Fruit fly (Drosophila melanogaster) whole organism, prepupa: Measurements from ENCODE around the gene CG31038.

Experiments
- Blimp-1 ChIP-seq: fragments of 200-800 bp; sonication (Bioruptor generic); optimal IDR thresholded peaks from 3 replicates; lab custom pipeline; 2017; ENCODE audit warnings: missing biosample characterization, missing genetic modification characterization, mild to moderate bottlenecking, moderate library complexity, missing genetic modification reagents
- CG11294 ChIP-seq: fragments of 200-800 bp; sonication (Bioruptor generic); IDR thresholded peaks from 2 replicates; pipeline ENCODE4 v1.3.6; 2022; ENCODE audit warnings: missing biosample characterization, missing genetic modification characterization
- CG11762 ChIP-seq: fragments of 200-800 bp; sonication (Bioruptor generic); optimal IDR thresholded peaks from 3 replicates; lab custom pipeline; 2016; ENCODE audit warnings: missing biosample characterization, missing genetic modification characterization; ENCODE audit not compliant: insufficient read depth
- CG11902 ChIP-seq: fragments of 200-800 bp; sonication (Bioruptor generic); optimal IDR thresholded peaks from 3 replicates; lab custom pipeline; 2016; ENCODE audit warnings: missing biosample characterization, missing genetic modification characterization
- CG15336 ChIP-seq: fragments of 200-800 bp; sonication (Bioruptor generic); IDR thresholded peaks from 2 replicates; pipeline ENCODE4 v1.3.6; 2022; ENCODE audit warnings: missing biosample characterization, missing genetic modification characterization
- CG1621 ChIP-seq: fragments of 200-800 bp; sonication (Bioruptor generic); optimal IDR thresholded peaks from 3 replicates; lab custom pipeline; 2018; ENCODE audit warnings: missing biosample characterization, mild to moderate bottlenecking, missing genetic modification characterization
- CG16779 ChIP-seq: fragments of 200-800 bp; sonication (Bioruptor generic); optimal IDR thresholded peaks from 3 replicates; lab custom pipeline; 2017; ENCODE audit warnings: missing biosample characterization, mild to moderate bottlenecking, missing genetic modification characterization
- CG3032 ChIP-seq: fragments of 200-800 bp; optimal IDR thresholded peaks from 2 replicates; lab custom pipeline; 2019; ENCODE audit warnings: missing biosample characterization, mild to moderate bottlenecking, missing genetic modification characterization, moderate library complexity
- CG31627 ChIP-seq: fragments of 200-800 bp; sonication (Bioruptor generic); optimal IDR thresholded peaks from 3 replicates; lab custom pipeline; 2016; ENCODE audit warnings: missing biosample characterization, missing genetic modification characterization
- CG32006 ChIP-seq: fragments of 200-800 bp; sonication (Bioruptor generic); optimal IDR thresholded peaks from 3 replicates; lab custom pipeline; 2017; ENCODE audit warnings: missing biosample characterization, mild to moderate bottlenecking, missing genetic modification characterization
- CG34406 ChIP-seq: fragments of 200-800 bp; sonication (Bioruptor generic); optimal IDR thresholded peaks from 3 replicates; lab custom pipeline; 2016; ENCODE audit warnings: missing biosample characterization, missing genetic modification characterization
- CG4318 ChIP-seq: fragments of 200-800 bp; sonication (Bioruptor generic); optimal IDR thresholded peaks from 3 replicates; lab custom pipeline; 2017; ENCODE audit warnings: missing biosample characterization, mild to moderate bottlenecking, missing genetic modification characterization
- CG6163 ChIP-seq: fragments of 200-800 bp; sonication (Bioruptor generic); IDR thresholded peaks from 3 replicates; pipeline ENCODE4 v1.3.6; 2022; ENCODE audit warnings: missing biosample characterization, missing genetic modification characterization
- CG6276 ChIP-seq: fragments of 200-800 bp; sonication (Bioruptor generic); optimal IDR thresholded peaks from 2 replicates; lab custom pipeline; 2017; ENCODE audit warnings: missing biosample characterization, mild to moderate bottlenecking, missing genetic modification characterization
- CG6792 ChIP-seq: fragments of 200-800 bp; sonication (Bioruptor generic); optimal IDR thresholded peaks from 3 replicates; lab custom pipeline; 2016; ENCODE audit warnings: missing biosample characterization, missing genetic modification characterization
- CG6808 ChIP-seq: fragments of 200-800 bp; sonication (Bioruptor generic); optimal IDR thresholded peaks from 3 replicates; lab custom pipeline; 2017; ENCODE audit warnings: missing biosample characterization, missing genetic modification characterization, mild to moderate bottlenecking, moderate library complexity, missing genetic modification reagents
- CG6854 ChIP-seq: fragments of 200-800 bp; sonication (Bioruptor generic); optimal IDR thresholded peaks from 2 replicates; lab custom pipeline; 2017; ENCODE audit warnings: missing biosample characterization, mild to moderate bottlenecking, missing genetic modification characterization
- CG7368 ChIP-seq: fragments of 200-800 bp; sonication (Bioruptor generic); optimal IDR thresholded peaks from 3 replicates; lab custom pipeline; 2016; ENCODE audit warnings: missing biosample characterization, missing genetic modification characterization
- CG8119 ChIP-seq: fragments of 200-800 bp; sonication (Bioruptor generic); IDR thresholded peaks from 3 replicates; pipeline ENCODE4 v1.3.6; 2022; ENCODE audit warnings: missing biosample characterization, missing genetic modification characterization
- CG8319 ChIP-seq: fragments of 200-800 bp; sonication (Bioruptor generic); optimal IDR thresholded peaks from 3 replicates; lab custom pipeline; 2016; ENCODE audit warnings: missing biosample characterization, missing genetic modification characterization
- CG8632 ChIP-seq: fragments of 200-800 bp; sonication (Bioruptor generic); optimal IDR thresholded peaks from 3 replicates; lab custom pipeline; 2016; ENCODE audit warnings: missing biosample characterization, missing genetic modification characterization
- CG9139 ChIP-seq: fragments of 200-800 bp; sonication (Bioruptor generic); optimal IDR thresholded peaks from 3 replicates; lab custom pipeline; 2017; ENCODE audit warnings: missing biosample characterization, mild to moderate bottlenecking, missing genetic modification characterization
- Eip75B ChIP-seq: fragments of 200-800 bp; sonication (Bioruptor generic); optimal IDR thresholded peaks from 3 replicates; lab custom pipeline; 2016; ENCODE audit warnings: missing biosample characterization, missing genetic modification characterization
- Eip78C ChIP-seq: fragments of 200-800 bp; sonication (Bioruptor generic); peaks from one replicate; lab custom pipeline; 2016; ENCODE audit warnings: missing biosample characterization, missing genetic modification characterization
- Ets21C ChIP-seq: fragments of 200-800 bp; sonication (Bioruptor generic); optimal IDR thresholded peaks from 3 replicates; lab custom pipeline; 2016; ENCODE audit warnings: missing biosample characterization, missing genetic modification characterization
- Ets96B ChIP-seq: fragments of 200-800 bp; optimal IDR thresholded peaks from 2 replicates; lab custom pipeline; 2019; ENCODE audit warnings: missing biosample characterization, mild to moderate bottlenecking, missing genetic modification characterization, moderate library complexity
- Gug ChIP-seq: fragments of 200-800 bp; sonication (Bioruptor generic); IDR thresholded peaks from 2 replicates; pipeline ENCODE4 v1.3.6; 2022; ENCODE audit warnings: missing biosample characterization, missing genetic modification characterization
- Hr38 ChIP-seq: sonication (Bioruptor generic); optimal IDR thresholded peaks from 2 replicates; lab custom pipeline; 2016; ENCODE audit warnings: missing biosample characterization, missing genetic modification characterization
- Hr39 ChIP-seq: fragments of 200-800 bp; sonication (Bioruptor generic); optimal IDR thresholded peaks from 2 replicates; lab custom pipeline; 2016; ENCODE audit warnings: missing biosample characterization, missing genetic modification characterization
- Hr4 ChIP-seq: fragments of 200-800 bp; sonication (Bioruptor generic); optimal IDR thresholded peaks from 3 replicates; lab custom pipeline; 2016; ENCODE audit warnings: missing biosample characterization, missing genetic modification characterization
- Met ChIP-seq: fragments of 200-800 bp; sonication (Bioruptor generic); optimal IDR thresholded peaks from 3 replicates; lab custom pipeline; 2016; ENCODE audit warnings: missing biosample characterization, missing genetic modification characterization
- OdsH ChIP-seq: fragments of 200-800 bp; sonication (Bioruptor generic); optimal IDR thresholded peaks from 3 replicates; lab custom pipeline; 2016; ENCODE audit warnings: missing biosample characterization, missing genetic modification characterization
- Smox ChIP-seq: fragments of 200-800 bp; sonication (Bioruptor generic); optimal IDR thresholded peaks from 3 replicates; lab custom pipeline; 2016; ENCODE audit warnings: missing biosample characterization, missing genetic modification characterization
- Sox14 ChIP-seq: fragments of 200-800 bp; sonication (Bioruptor generic); optimal IDR thresholded peaks from 3 replicates; lab custom pipeline; 2016; ENCODE audit warnings: missing biosample characterization, missing genetic modification characterization
- achi ChIP-seq: fragments of 200-800 bp; sonication (Bioruptor generic); optimal IDR thresholded peaks from 3 replicates; lab custom pipeline; 2016; ENCODE audit warnings: missing biosample characterization, missing genetic modification characterization
- acj6 ChIP-seq: fragments of 200-800 bp; sonication (Bioruptor generic); optimal IDR thresholded peaks from 3 replicates; lab custom pipeline; 2016; ENCODE audit warnings: missing biosample characterization, missing genetic modification characterization
- cyc ChIP-seq: fragments of 200-800 bp; sonication (Bioruptor generic); optimal IDR thresholded peaks from 3 replicates; lab custom pipeline; 2016; ENCODE audit warnings: missing biosample characterization, missing genetic modification characterization
- eg ChIP-seq: fragments of 200-800 bp; sonication (Bioruptor generic); IDR thresholded peaks from 3 replicates; pipeline ENCODE4 v1.3.6; 2022; ENCODE audit warnings: missing biosample characterization, missing genetic modification characterization
- esn ChIP-seq: fragments of 200-800 bp; sonication (Bioruptor generic); optimal IDR thresholded peaks from 2 replicates; lab custom pipeline; 2016; ENCODE audit warnings: missing biosample characterization, mild to moderate bottlenecking, missing genetic modification characterization, moderate library complexity
- fd59A ChIP-seq: fragments of 200-800 bp; sonication (Bioruptor generic); optimal IDR thresholded peaks from 2 replicates; lab custom pipeline; 2017; ENCODE audit warnings: missing biosample characterization, mild to moderate bottlenecking, missing genetic modification characterization, missing genetic modification reagents
- fd85E ChIP-seq: fragments of 200-800 bp; sonication (Bioruptor generic); optimal IDR thresholded peaks from 3 replicates; lab custom pipeline; 2016; ENCODE audit warnings: missing biosample characterization, missing genetic modification characterization
- fkh ChIP-seq: fragments of 200-800 bp; sonication (Bioruptor generic); optimal IDR thresholded peaks from 3 replicates; lab custom pipeline; 2017; ENCODE audit warnings: missing biosample characterization, mild to moderate bottlenecking, missing genetic modification characterization, moderate library complexity
- net ChIP-seq: fragments of 200-800 bp; sonication (Bioruptor generic); optimal IDR thresholded peaks from 3 replicates; lab custom pipeline; 2016; ENCODE audit warnings: missing biosample characterization, missing genetic modification characterization
- pdm3 ChIP-seq: fragments of 200-800 bp; sonication (Bioruptor generic); optimal IDR thresholded peaks from 3 replicates; lab custom pipeline; 2016; ENCODE audit warnings: missing biosample characterization, missing genetic modification characterization
- salr ChIP-seq, 2 experiments: fragments of 200-800 bp; sonication (Bioruptor generic); optimal IDR thresholded peaks; 3 replicates each; lab custom pipeline; 2016 to 2018; ENCODE audit warnings: missing biosample characterization in 2 of 2, missing genetic modification characterization in 2 of 2, mild to moderate bottlenecking in 1 of 2
- spab ChIP-seq: fragments of 200-800 bp; sonication (Bioruptor generic); optimal IDR thresholded peaks from 2 replicates; lab custom pipeline; 2017; ENCODE audit warnings: missing biosample characterization, mild to moderate bottlenecking, missing genetic modification characterization, missing genetic modification reagents
- ss ChIP-seq, 2 experiments: fragments of 200-800 bp; sonication (Bioruptor generic); optimal IDR thresholded peaks; 2 replicates in 1 of 2; 3 replicates in 1 of 2; lab custom pipeline; 2017 to 2018; ENCODE audit warnings: mild to moderate bottlenecking in 2 of 2, missing biosample characterization in 2 of 2, missing genetic modification characterization in 2 of 2, moderate library complexity in 1 of 2
- svp ChIP-seq: fragments of 200-800 bp; sonication (Bioruptor generic); peaks from one replicate; lab custom pipeline; 2016; ENCODE audit warnings: missing biosample characterization, missing genetic modification characterization
- topi ChIP-seq: fragments of 200-800 bp; sonication (Bioruptor generic); optimal IDR thresholded peaks from 3 replicates; lab custom pipeline; 2016; ENCODE audit warnings: missing biosample characterization, missing genetic modification characterization
- vri ChIP-seq: fragments of 200-800 bp; sonication (Bioruptor generic); optimal IDR thresholded peaks from 3 replicates; lab custom pipeline; 2016; ENCODE audit warnings: missing biosample characterization, mild to moderate bottlenecking, missing genetic modification characterization

CG31038 gene

DNA sequence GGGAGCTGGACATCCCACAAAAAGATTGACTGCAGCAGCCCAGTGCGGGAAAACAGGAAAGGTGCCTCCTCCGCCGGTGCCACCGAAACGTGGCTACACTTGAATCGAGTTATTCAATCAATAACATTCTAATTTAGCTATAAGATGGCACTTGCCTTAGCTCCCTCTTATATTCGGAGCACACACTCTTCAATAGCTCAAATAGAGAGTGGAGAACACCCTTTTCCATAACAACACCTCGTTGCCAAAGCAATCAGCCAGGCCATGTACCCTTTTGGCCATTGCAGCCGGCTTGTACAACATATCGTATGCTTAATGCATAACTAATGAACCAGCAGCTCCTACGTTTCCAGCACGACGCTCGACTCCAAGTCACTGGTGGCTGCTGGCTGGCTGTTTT is 39.1 kb upstream of the CG31038 start (continued):
- no peak for TF ChIP-seq CG1621 (tag; lab: Kevin White, UChicago)
- no peak for TF ChIP-seq achi (GFP tag; lab: Kevin White, UChicago)
- TF ChIP-seq, all 60 proteins: peak for 11

DNA sequence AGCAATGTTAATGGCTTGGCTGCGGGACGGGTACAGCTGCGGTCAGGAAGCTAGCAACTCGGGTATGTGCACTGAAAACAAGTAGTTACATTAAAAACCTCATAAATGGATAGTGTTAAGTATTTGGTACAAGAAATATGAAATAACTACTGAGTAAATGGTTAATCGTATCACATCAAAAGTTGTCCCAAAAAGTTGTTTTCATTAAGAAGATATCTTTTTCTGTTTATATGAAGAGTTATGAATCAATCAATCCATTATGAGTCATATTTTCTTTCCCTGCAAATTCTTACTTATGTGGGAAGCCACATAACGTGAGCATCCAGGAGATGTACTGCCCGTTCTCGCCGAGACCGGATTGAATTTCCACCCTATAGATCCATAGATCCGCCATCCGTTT is 38.1 kb upstream of the CG31038 start:
- TF ChIP-seq CG6792 (GFP tag; lab: Kevin White, UChicago) (no peak), CG31627 (no peak), esn (GFP tag; lab: Kevin White, UChicago) (no peak), fkh (GFP tag; lab: Kevin White, UChicago) (no peak), eg (no peak), CG8319 (GFP tag; lab: Kevin White, UChicago) (no peak), CG4318 (GFP tag; lab: Kevin White, UChicago) (no peak), topi (GFP tag; lab: Kevin White, UChicago) (no peak), ss (GFP tag; optimal IDR thresholded peaks at IDR 0.05; lab: Kevin White, UChicago) (peak in 1 of 2 experiments; percentile 48), CG11762 (no peak), Ets96B (tag; lab: Kevin White, UChicago) (peak; percentile 5), acj6 (peak; percentile 10), net (GFP tag; lab: Kevin White, UChicago) (no peak), Met (no peak), CG6854 (GFP tag; lab: Kevin White, UChicago) (no peak), Gug (no peak), CG7368 (no peak), Hr4 (GFP tag; lab: Kevin White, UChicago) (no peak), OdsH (peak; percentile 31), CG8632 (GFP tag; lab: Kevin White, UChicago) (no peak), Eip78C (GFP tag; lab: Kevin White, UChicago) (peak; percentile 79), Blimp-1 (GFP tag; lab: Kevin White, UChicago) (no peak), salr (GFP tag; optimal IDR thresholded peaks at IDR 0.05; lab: Kevin White, UChicago) (peak in 1 of 2 experiments; percentile 28), vri (GFP tag; lab: Kevin White, UChicago) (no peak), CG15336 (GFP tag; lab: Robert Waterston, UW) (peak; percentile 29; the same call in 1 of the 2 replicates), spab (GFP tag; lab: Kevin White, UChicago) (peak; percentile 15), fd59A (GFP tag; lab: Kevin White, UChicago) (peak; percentile 7), CG11294 (no peak), CG1621 (tag; lab: Kevin White, UChicago) (no peak), svp (GFP tag; lab: Kevin White, UChicago) (no peak), Sox14 (GFP tag; lab: Kevin White, UChicago) (no peak), CG6163 (0 out of 3 replicates have a peak, but pooled peaks have one; percentile 13), cyc (GFP tag; lab: Kevin White, UChicago) (no peak), CG32006 (GFP tag; lab: Kevin White, UChicago) (peak; percentile 47), Eip75B (GFP tag; lab: Kevin White, UChicago) (no peak), CG34406 (no peak), Hr39 (GFP tag; lab: Kevin White, UChicago) (no peak), CG6808 (peak; percentile 5), CG3032 (tag; lab: Kevin White, UChicago) (no peak), CG11902 (GFP tag; lab: Kevin White, UChicago) (no peak), Hr38 (GFP tag; lab: Kevin White, UChicago) (no peak), fd85E (GFP tag; lab: Kevin White, UChicago) (no peak), CG9139 (GFP tag; lab: Kevin White, UChicago) (no peak), Smox (GFP tag; lab: Kevin White, UChicago) (no peak), pdm3 (GFP tag; lab: Kevin White, UChicago) (peak; percentile 1), CG8119 (GFP tag; lab: Robert Waterston, UW) (peak; percentile 21; the same call in 1 of the 3 replicates), CG6276 (GFP tag; lab: Kevin White, UChicago) (peak; percentile 22), Ets21C (GFP tag; lab: Kevin White, UChicago) (no peak), CG16779 (no peak)
